Worm (Caenorhabditis elegans) whole organism, early embryonic: ENCODE measurements around the gene ttr-15.

ENCODE experiments used
- F13C5.2 ChIP-seq: sonication (generic microtip); optimal IDR thresholded peaks from 2 replicates; lab custom pipeline; 2017; ENCODE audit warnings: mild to moderate bottlenecking, missing genetic modification characterization, inconsistent platforms, missing compliant biosample characterization
- ama-1 ChIP-seq: fragments of 150-350 bp; optimal IDR thresholded peaks from 2 replicates; lab custom pipeline; 2014
- hnd-1 ChIP-seq: sonication (generic microtip); optimal IDR thresholded peaks from 2 replicates; lab custom pipeline; 2016; ENCODE audit warnings: missing genetic modification characterization, missing compliant biosample characterization

DNA sequence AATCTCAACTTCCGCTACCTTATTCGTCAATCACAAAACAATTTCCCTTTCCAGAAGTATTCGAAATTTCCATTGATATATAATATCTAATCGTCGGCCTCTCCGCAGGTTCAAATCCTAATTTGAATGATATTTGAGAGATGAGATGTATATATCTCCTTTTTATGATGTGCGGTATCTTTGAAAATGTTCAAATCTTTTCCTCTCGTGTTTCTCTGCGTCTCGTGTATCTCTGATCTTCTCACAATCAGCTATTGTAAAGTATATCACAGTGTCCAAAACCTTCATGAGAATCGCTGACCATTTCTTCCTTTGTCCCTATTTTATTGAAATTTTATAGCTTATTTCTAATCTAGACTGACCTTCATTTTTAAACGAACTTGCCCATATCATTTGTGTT is 47.9 kb upstream of the ttr-15 start:
- TF ChIP-seq ama-1 (lab: Kevin White, UChicago) (no peak), hnd-1 (tag; lab: Kevin White, UChicago) (no peak), F13C5.2 (tag; lab: Kevin White, UChicago) (no peak)
